Fruit fly (Drosophila melanogaster) whole organism, prepupa: ENCODE data around the gene Prosbeta2.

Experiments used
- CG3032 ChIP-seq: fragments of 200-800 bp; optimal IDR thresholded peaks from 2 replicates; lab custom pipeline; 2019; ENCODE audit warnings: missing biosample characterization, mild to moderate bottlenecking, missing genetic modification characterization, moderate library complexity
- CG4318 ChIP-seq: fragments of 200-800 bp; sonication (Bioruptor generic); optimal IDR thresholded peaks from 3 replicates; lab custom pipeline; 2017; ENCODE audit warnings: missing biosample characterization, mild to moderate bottlenecking, missing genetic modification characterization
- CG8632 ChIP-seq: fragments of 200-800 bp; sonication (Bioruptor generic); optimal IDR thresholded peaks from 3 replicates; lab custom pipeline; 2016; ENCODE audit warnings: missing biosample characterization, missing genetic modification characterization
- Eip75B ChIP-seq: fragments of 200-800 bp; sonication (Bioruptor generic); optimal IDR thresholded peaks from 3 replicates; lab custom pipeline; 2016; ENCODE audit warnings: missing biosample characterization, missing genetic modification characterization
- Lpt ChIP-seq: fragments of 200-800 bp; sonication (Bioruptor generic); optimal IDR thresholded peaks from 3 replicates; lab custom pipeline; 2016; ENCODE audit warnings: missing biosample characterization, missing genetic modification characterization
- fd85E ChIP-seq: fragments of 200-800 bp; sonication (Bioruptor generic); optimal IDR thresholded peaks from 3 replicates; lab custom pipeline; 2016; ENCODE audit warnings: missing biosample characterization, missing genetic modification characterization

dm6 chr3L:15009681-15010080, 9.9 kb downstream of the Prosbeta2 start:
- TF ChIP-seq CG4318 (GFP tag; lab: Kevin White, UChicago), result no peak
- TF ChIP-seq Eip75B (GFP tag; lab: Kevin White, UChicago), result no peak
- TF ChIP-seq Lpt (GFP tag; lab: Kevin White, UChicago), result no peak
- no peak for TF ChIP-seq CG8632 (GFP tag; lab: Kevin White, UChicago)
- no peak for TF ChIP-seq fd85E (GFP tag; lab: Kevin White, UChicago)
- no peak for TF ChIP-seq CG3032 (tag; lab: Kevin White, UChicago)
